Worm (Caenorhabditis elegans) whole organism, L2 larva: ENCODE measurements around the gene dpy-8.

Source experiments
- F13H6.1 ChIP-seq: sonication (generic microtip); optimal IDR thresholded peaks from 2 replicates; lab custom pipeline; 2016; ENCODE audit warnings: missing genetic modification characterization, missing compliant biosample characterization
- R02D3.7 ChIP-seq: fragments of 150-350 bp; optimal IDR thresholded peaks from 2 replicates; lab custom pipeline; 2014; ENCODE audit warnings: missing biosample characterization, missing genetic modification characterization
- Y55F3AM.14 ChIP-seq: fragments of 200-800 bp; sonication (Bioruptor generic); optimal IDR thresholded peaks from 2 replicates; lab custom pipeline; 2018; ENCODE audit warnings: mild to moderate bottlenecking, missing genetic modification characterization, missing compliant biosample characterization
- ZK546.5 ChIP-seq: sonication (generic microtip); optimal IDR thresholded peaks from 2 replicates; lab custom pipeline; 2017; ENCODE audit warnings: missing biosample characterization, missing genetic modification characterization
- alr-1 ChIP-seq: fragments of 150-350 bp; optimal IDR thresholded peaks from 2 replicates; lab custom pipeline; 2014; ENCODE audit warnings: missing biosample characterization, missing genetic modification characterization
- ama-1 ChIP-seq: fragments of 150-350 bp; optimal IDR thresholded peaks from 2 replicates; lab custom pipeline; 2018; ENCODE audit warnings: inconsistent platforms
- blmp-1 ChIP-seq: sonication (generic microtip); optimal IDR thresholded peaks from 2 replicates; lab custom pipeline; 2017; ENCODE audit warnings: missing genetic modification characterization, mild to moderate bottlenecking, missing compliant biosample characterization, antibody characterized with exemption, moderate library complexity; ENCODE audit not compliant: insufficient read depth
- ceh-16 ChIP-seq: fragments of 150-350 bp; optimal IDR thresholded peaks from 2 replicates; lab custom pipeline; 2014; ENCODE audit warnings: missing biosample characterization, missing genetic modification characterization
- ceh-82 ChIP-seq: fragments of 150-350 bp; optimal IDR thresholded peaks from 2 replicates; lab custom pipeline; 2014; ENCODE audit warnings: missing biosample characterization, missing genetic modification characterization
- crh-2 ChIP-seq: sonication (generic microtip); optimal IDR thresholded peaks from 2 replicates; lab custom pipeline; 2017; ENCODE audit warnings: missing biosample characterization, missing genetic modification characterization
- dmd-4 ChIP-seq: sonication (generic microtip); optimal IDR thresholded peaks from 2 replicates; lab custom pipeline; 2017; ENCODE audit warnings: missing biosample characterization, missing genetic modification characterization
- elt-1 ChIP-seq: fragments of 150-350 bp; optimal IDR thresholded peaks from 2 replicates; lab custom pipeline; 2014; ENCODE audit warnings: missing biosample characterization, missing genetic modification characterization
- elt-3 ChIP-seq: sonication (generic microtip); optimal IDR thresholded peaks from 2 replicates; lab custom pipeline; 2017; ENCODE audit warnings: missing biosample characterization, missing genetic modification characterization
- fos-1 ChIP-seq: fragments of 150-350 bp; optimal IDR thresholded peaks from 2 replicates; lab custom pipeline; 2014; ENCODE audit warnings: missing biosample characterization, missing genetic modification characterization
- gmeb-1 ChIP-seq: fragments of 150-350 bp; optimal IDR thresholded peaks from 2 replicates; lab custom pipeline; 2014; ENCODE audit warnings: missing biosample characterization, missing genetic modification characterization
- lin-11 ChIP-seq: fragments of 150-350 bp; sonication (generic microtip); optimal IDR thresholded peaks from 2 replicates; lab custom pipeline; 2014; ENCODE audit warnings: missing biosample characterization, missing genetic modification characterization, inconsistent platforms, mixed read lengths
- lin-13 ChIP-seq: fragments of 150-350 bp; optimal IDR thresholded peaks from 2 replicates; lab custom pipeline; 2014; ENCODE audit warnings: missing biosample characterization, missing genetic modification reagents, missing genetic modification characterization
- lsy-2 ChIP-seq, 2 experiments: fragments of 150-350 bp in 1 of 2; sonication (generic microtip) in 1 of 2; optimal IDR thresholded peaks; 2 replicates each; lab custom pipeline; 2014 to 2017; ENCODE audit warnings: missing biosample characterization in 2 of 2, missing genetic modification characterization in 2 of 2
- mab-5 ChIP-seq: fragments of 150-350 bp; optimal IDR thresholded peaks from 2 replicates; lab custom pipeline; 2014; ENCODE audit warnings: missing biosample characterization, missing genetic modification characterization
- mdl-1 ChIP-seq, 2 experiments: fragments of 150-350 bp in 1 of 2; sonication (generic microtip) in 1 of 2; optimal IDR thresholded peaks; 2 replicates each; lab custom pipeline; 2017; ENCODE audit warnings: missing biosample characterization in 2 of 2, missing genetic modification characterization in 2 of 2
- nhr-10 ChIP-seq: sonication (generic microtip); optimal IDR thresholded peaks from 2 replicates; lab custom pipeline; 2017; ENCODE audit warnings: missing biosample characterization, missing genetic modification characterization
- nhr-11 ChIP-seq: fragments of 150-350 bp; optimal IDR thresholded peaks from 2 replicates; lab custom pipeline; 2014; ENCODE audit warnings: missing biosample characterization, missing genetic modification characterization
- nhr-12 ChIP-seq: fragments of 150-350 bp; optimal IDR thresholded peaks from 2 replicates; lab custom pipeline; 2014; ENCODE audit warnings: missing biosample characterization, missing genetic modification characterization
- nhr-21 ChIP-seq: fragments of 150-350 bp; optimal IDR thresholded peaks from 2 replicates; lab custom pipeline; 2014; ENCODE audit warnings: missing biosample characterization, missing genetic modification characterization
- nhr-237 ChIP-seq: fragments of 150-350 bp; optimal IDR thresholded peaks from 2 replicates; lab custom pipeline; 2014; ENCODE audit warnings: missing biosample characterization, missing genetic modification characterization
- nhr-25 ChIP-seq: fragments of 150-350 bp; sonication (generic microtip); optimal IDR thresholded peaks from 3 replicates; lab custom pipeline; 2014; ENCODE audit warnings: missing biosample characterization, missing genetic modification characterization
- nhr-77 ChIP-seq: fragments of 150-350 bp; optimal IDR thresholded peaks from 2 replicates; lab custom pipeline; 2014; ENCODE audit warnings: missing biosample characterization, missing genetic modification characterization
- peb-1 ChIP-seq: fragments of 150-350 bp; optimal IDR thresholded peaks from 2 replicates; lab custom pipeline; 2014; ENCODE audit warnings: missing biosample characterization, missing genetic modification characterization
- sem-4 ChIP-seq: fragments of 150-350 bp; optimal IDR thresholded peaks from 2 replicates; lab custom pipeline; 2014; ENCODE audit warnings: missing biosample characterization, missing genetic modification reagents, missing genetic modification characterization
- skn-1 ChIP-seq: sonication (generic microtip); optimal IDR thresholded peaks from 2 replicates; lab custom pipeline; 2017; ENCODE audit warnings: missing biosample characterization, missing genetic modification characterization
- sma-3 ChIP-seq: sonication (generic microtip); optimal IDR thresholded peaks from 2 replicates; lab custom pipeline; 2016; ENCODE audit warnings: missing genetic modification reagents, missing genetic modification characterization, missing compliant biosample characterization
- sma-9 ChIP-seq, 2 experiments: fragments of 150-350 bp in 1 of 2; sonication (generic microtip) in 1 of 2; optimal IDR thresholded peaks; 2 replicates each; lab custom pipeline; 2014 to 2016; ENCODE audit warnings: missing genetic modification characterization in 2 of 2, mild to moderate bottlenecking in 1 of 2, missing biosample characterization in 1 of 2, missing compliant biosample characterization in 1 of 2, missing genetic modification reagents in 1 of 2, moderate library complexity in 1 of 2
- unc-39 ChIP-seq: fragments of 150-350 bp; optimal IDR thresholded peaks from 2 replicates; lab custom pipeline; 2014; ENCODE audit warnings: missing biosample characterization, missing genetic modification characterization
- unc-55 ChIP-seq: fragments of 150-350 bp; sonication (generic microtip); optimal IDR thresholded peaks from 3 replicates; lab custom pipeline; 2014; ENCODE audit warnings: missing biosample characterization, missing genetic modification reagents, missing genetic modification characterization
- unc-62 ChIP-seq: fragments of 150-350 bp; optimal IDR thresholded peaks from 2 replicates; lab custom pipeline; 2014; ENCODE audit warnings: missing biosample characterization, missing genetic modification reagents, missing genetic modification characterization
- zag-1 ChIP-seq: fragments of 150-350 bp; optimal IDR thresholded peaks from 2 replicates; lab custom pipeline; 2014; ENCODE audit warnings: missing biosample characterization, missing genetic modification characterization
- ztf-11 ChIP-seq: sonication (generic microtip); optimal IDR thresholded peaks from 2 replicates; lab custom pipeline; 2017; ENCODE audit warnings: missing biosample characterization, missing genetic modification characterization

Gene dpy-8

DNA sequence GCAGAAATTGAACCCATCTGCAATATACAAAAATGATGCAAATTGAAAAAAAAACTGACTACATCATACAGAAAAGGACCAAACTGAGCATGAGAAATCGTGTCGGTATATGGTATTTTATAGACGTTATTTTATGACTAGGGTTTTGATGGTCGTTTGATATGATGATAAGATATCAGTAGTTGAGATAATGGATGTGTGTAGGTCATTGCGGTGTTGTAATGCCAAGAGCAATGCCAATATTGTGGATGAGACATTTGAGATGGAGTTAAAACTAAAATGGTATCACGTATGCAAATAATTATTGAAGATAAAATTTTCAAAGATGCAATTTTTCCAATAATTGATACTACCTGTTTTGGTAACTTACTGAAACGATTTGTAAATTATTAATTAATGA, 9.4 kb upstream of the dpy-8 start, which contains the start of gene C31H2.4:
TSS of gene C31H2.4 (minus strand) at position 19 of the 400 bp plus-strand sequence.
- no peak for TF ChIP-seq elt-3
- no peak for TF ChIP-seq unc-55 (GFP tag; lab: Kevin White, UChicago)
- TF ChIP-seq gmeb-1 (tag; lab: Kevin White, UChicago): no peak
- TF ChIP-seq nhr-11 (tag; lab: Kevin White, UChicago): no peak
- TF ChIP-seq fos-1 (tag; lab: Kevin White, UChicago): peak; percentile 29
- TF ChIP-seq lsy-2 (tag; optimal IDR thresholded peaks at IDR 0.05; lab: Kevin White, UChicago): no peak

DNA sequence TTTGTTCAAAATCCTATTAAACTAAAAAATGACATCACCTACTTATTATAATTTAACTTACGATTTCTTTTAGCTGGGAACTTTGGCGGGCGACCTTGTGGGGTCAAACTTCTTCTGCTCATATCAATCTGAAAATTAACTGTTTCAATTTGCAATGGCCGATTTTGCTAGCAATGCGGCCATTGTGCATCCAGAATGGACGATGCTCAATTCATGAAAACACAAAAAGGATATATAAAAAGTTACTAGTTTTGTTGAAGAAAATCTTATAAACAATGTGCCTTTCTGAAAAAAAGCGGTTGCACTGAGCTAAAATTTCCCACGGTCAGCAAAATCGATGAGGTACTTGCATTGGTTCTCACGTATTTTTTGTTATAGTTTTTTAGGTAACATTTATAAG, 4.0 kb upstream of the dpy-8 start, which contains the start of gene C31H2.3:
TSS of gene C31H2.3 (minus strand) at position 101 of the 400 bp plus-strand sequence.
- TF ChIP-seq dmd-4: no peak
- TF ChIP-seq ztf-11 (tag; lab: Kevin White, UChicago): no peak
- TF ChIP-seq lin-13 (GFP tag; lab: Kevin White, UChicago): no peak
- TF ChIP-seq R02D3.7 (tag; lab: Kevin White, UChicago): no peak
- no peak for TF ChIP-seq nhr-12 (tag; lab: Kevin White, UChicago)
- no peak for TF ChIP-seq mdl-1 (tag; optimal IDR thresholded peaks at IDR 0.05; lab: Kevin White, UChicago)
- TF ChIP-seq nhr-77: no peak
- TF ChIP-seq ceh-16: no peak
- TF ChIP-seq crh-2: no peak
- TF ChIP-seq peb-1: no peak
- TF ChIP-seq unc-55 (GFP tag; lab: Kevin White, UChicago): no peak
- TF ChIP-seq lin-11 (tag; lab: Kevin White, UChicago): no peak
- no peak for TF ChIP-seq blmp-1
- no peak for TF ChIP-seq ceh-82 (tag; lab: Kevin White, UChicago)
- no peak for TF ChIP-seq zag-1 (tag; lab: Kevin White, UChicago)
- TF ChIP-seq sma-9 (GFP tag; optimal IDR thresholded peaks at IDR 0.05; lab: Kevin White, UChicago): no peak
- no peak for TF ChIP-seq sma-9 (tag; optimal IDR thresholded peaks at IDR 0.05; lab: Kevin White, UChicago)
- no peak for TF ChIP-seq fos-1 (tag; lab: Kevin White, UChicago)
- TF ChIP-seq unc-39 (tag; lab: Kevin White, UChicago): no peak
- no peak for TF ChIP-seq ama-1 (lab: Kevin White, UChicago)
- no peak for TF ChIP-seq Y55F3AM.14 (GFP tag; lab: Kevin White, UChicago)

ce11 chrX:5152931-5153330, 2.7 kb upstream of the dpy-8 start:
- TF ChIP-seq elt-3 (no peak), nhr-237 (tag; lab: Kevin White, UChicago) (no peak)

DNA sequence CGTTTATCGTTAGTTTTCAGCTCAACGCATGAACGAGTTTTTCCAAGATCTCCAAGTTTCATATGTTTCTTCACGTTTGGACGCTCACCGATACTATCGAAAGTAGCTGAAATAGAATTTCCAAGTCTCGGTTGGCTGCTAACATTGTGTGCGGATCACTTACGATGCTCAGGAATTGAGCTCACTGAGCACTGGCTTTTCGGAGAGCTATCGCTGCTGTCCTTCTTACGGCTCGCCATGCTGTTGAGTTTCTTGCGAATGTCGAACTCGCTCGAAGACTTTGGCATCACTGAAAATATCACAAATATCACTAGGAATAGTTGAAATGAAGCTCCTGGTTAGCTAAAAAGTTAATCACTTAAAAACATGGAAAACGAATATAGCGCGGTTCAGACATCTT, 1.6 kb upstream of the dpy-8 start:
- no peak for TF ChIP-seq nhr-25 (tag; lab: Kevin White, UChicago)
- no peak for TF ChIP-seq alr-1 (tag; lab: Kevin White, UChicago)
- no peak for TF ChIP-seq gmeb-1 (tag; lab: Kevin White, UChicago)
- TF ChIP-seq nhr-12 (tag; lab: Kevin White, UChicago): no peak
- TF ChIP-seq ceh-82 (tag; lab: Kevin White, UChicago): no peak
- no peak for TF ChIP-seq dmd-4
- no peak for TF ChIP-seq F13H6.1 (tag; lab: Kevin White, UChicago)
- TF ChIP-seq skn-1: no peak
- no peak for TF ChIP-seq nhr-10 (tag; lab: Kevin White, UChicago)
- no peak for TF ChIP-seq lin-13 (GFP tag; lab: Kevin White, UChicago)
- no peak for TF ChIP-seq sem-4 (tag; lab: Kevin White, UChicago)
- no peak for TF ChIP-seq unc-62 (GFP tag; lab: Kevin White, UChicago)
- TF ChIP-seq sma-3 (GFP tag; lab: Kevin White, UChicago): no peak
- TF ChIP-seq ztf-11 (tag; lab: Kevin White, UChicago): no peak
- TF ChIP-seq nhr-237 (tag; lab: Kevin White, UChicago): no peak
- TF ChIP-seq mab-5: no peak
- no peak for TF ChIP-seq elt-1
- TF ChIP-seq nhr-77: no peak
- TF ChIP-seq ama-1 (lab: Kevin White, UChicago): no peak
- TF ChIP-seq sma-9 (GFP tag; optimal IDR thresholded peaks at IDR 0.05; lab: Kevin White, UChicago): no peak
- TF ChIP-seq sma-9 (tag; optimal IDR thresholded peaks at IDR 0.05; lab: Kevin White, UChicago): no peak

DNA sequence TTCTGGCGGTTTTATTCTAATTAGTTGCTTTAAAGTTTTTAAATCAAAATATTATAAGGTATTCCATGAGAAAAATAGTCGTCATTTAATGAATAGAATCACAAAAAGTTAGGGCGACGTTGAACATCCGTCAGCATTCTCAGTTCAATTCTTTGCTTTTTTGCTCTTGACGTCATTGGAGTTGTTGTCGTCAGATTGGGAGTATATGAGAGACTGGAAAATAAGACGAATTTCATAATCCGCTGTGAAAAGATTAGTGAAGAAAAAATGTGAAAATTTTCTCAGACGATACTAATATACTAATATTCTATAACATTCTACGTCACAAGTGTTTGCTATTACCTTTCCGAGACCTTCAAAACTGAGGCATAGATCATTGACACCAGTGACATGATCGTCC, 1.1 kb upstream of the dpy-8 start:
- TF ChIP-seq nhr-25 (tag; lab: Kevin White, UChicago) (no peak), ZK546.5 (tag; lab: Kevin White, UChicago) (no peak), lsy-2 (tag; optimal IDR thresholded peaks at IDR 0.05; lab: Kevin White, UChicago) (peak in 1 of 2 experiments; percentile 19), nhr-21 (tag; lab: Kevin White, UChicago) (peak; percentile 5), nhr-12 (tag; lab: Kevin White, UChicago) (no peak), unc-55 (GFP tag; lab: Kevin White, UChicago) (peak; percentile 42)
- TF ChIP-seq, all 48 proteins: peak for 3
